Fruit fly (Drosophila melanogaster) whole organism, prepupa: ENCODE results near the gene CG7655.
A peak's percentile ranks its signal among the peaks of the same experiment; 100 is the strongest.

Experiments
- Blimp-1 ChIP-seq: fragments of 200-800 bp; sonication (Bioruptor generic); optimal IDR thresholded peaks from 3 replicates; lab custom pipeline; 2017; ENCODE audit warnings: missing biosample characterization, missing genetic modification characterization, mild to moderate bottlenecking, moderate library complexity, missing genetic modification reagents
- CG10631 ChIP-seq: fragments of 200-800 bp; sonication (Bioruptor generic); optimal IDR thresholded peaks from 2 replicates; lab custom pipeline; 2016; ENCODE audit warnings: missing biosample characterization, missing genetic modification characterization
- CG10669 ChIP-seq: fragments of 200-800 bp; sonication (Bioruptor generic); optimal IDR thresholded peaks from 3 replicates; lab custom pipeline; 2018; ENCODE audit warnings: missing biosample characterization, mild to moderate bottlenecking, missing genetic modification characterization, moderate library complexity
- CG11294 ChIP-seq: fragments of 200-800 bp; sonication (Bioruptor generic); IDR thresholded peaks from 2 replicates; pipeline ENCODE4 v1.3.6; 2022; ENCODE audit warnings: missing biosample characterization, missing genetic modification characterization
- CG11762 ChIP-seq: fragments of 200-800 bp; sonication (Bioruptor generic); optimal IDR thresholded peaks from 3 replicates; lab custom pipeline; 2016; ENCODE audit warnings: missing biosample characterization, missing genetic modification characterization; ENCODE audit not compliant: insufficient read depth
- CG11902 ChIP-seq: fragments of 200-800 bp; sonication (Bioruptor generic); optimal IDR thresholded peaks from 3 replicates; lab custom pipeline; 2016; ENCODE audit warnings: missing biosample characterization, missing genetic modification characterization
- CG15336 ChIP-seq: fragments of 200-800 bp; sonication (Bioruptor generic); IDR thresholded peaks from 2 replicates; pipeline ENCODE4 v1.3.6; 2022; ENCODE audit warnings: missing biosample characterization, missing genetic modification characterization
- CG1621 ChIP-seq: fragments of 200-800 bp; sonication (Bioruptor generic); optimal IDR thresholded peaks from 3 replicates; lab custom pipeline; 2018; ENCODE audit warnings: missing biosample characterization, mild to moderate bottlenecking, missing genetic modification characterization
- CG16779 ChIP-seq: fragments of 200-800 bp; sonication (Bioruptor generic); optimal IDR thresholded peaks from 3 replicates; lab custom pipeline; 2017; ENCODE audit warnings: missing biosample characterization, mild to moderate bottlenecking, missing genetic modification characterization
- CG3032 ChIP-seq: fragments of 200-800 bp; optimal IDR thresholded peaks from 2 replicates; lab custom pipeline; 2019; ENCODE audit warnings: missing biosample characterization, mild to moderate bottlenecking, missing genetic modification characterization, moderate library complexity
- CG32006 ChIP-seq: fragments of 200-800 bp; sonication (Bioruptor generic); optimal IDR thresholded peaks from 3 replicates; lab custom pipeline; 2017; ENCODE audit warnings: missing biosample characterization, mild to moderate bottlenecking, missing genetic modification characterization
- CG34406 ChIP-seq: fragments of 200-800 bp; sonication (Bioruptor generic); optimal IDR thresholded peaks from 3 replicates; lab custom pipeline; 2016; ENCODE audit warnings: missing biosample characterization, missing genetic modification characterization
- CG4318 ChIP-seq: fragments of 200-800 bp; sonication (Bioruptor generic); optimal IDR thresholded peaks from 3 replicates; lab custom pipeline; 2017; ENCODE audit warnings: missing biosample characterization, mild to moderate bottlenecking, missing genetic modification characterization
- CG6163 ChIP-seq: fragments of 200-800 bp; sonication (Bioruptor generic); IDR thresholded peaks from 3 replicates; pipeline ENCODE4 v1.3.6; 2022; ENCODE audit warnings: missing biosample characterization, missing genetic modification characterization
- CG6276 ChIP-seq: fragments of 200-800 bp; sonication (Bioruptor generic); optimal IDR thresholded peaks from 2 replicates; lab custom pipeline; 2017; ENCODE audit warnings: missing biosample characterization, mild to moderate bottlenecking, missing genetic modification characterization
- CG6854 ChIP-seq: fragments of 200-800 bp; sonication (Bioruptor generic); optimal IDR thresholded peaks from 2 replicates; lab custom pipeline; 2017; ENCODE audit warnings: missing biosample characterization, mild to moderate bottlenecking, missing genetic modification characterization
- CG7368 ChIP-seq: fragments of 200-800 bp; sonication (Bioruptor generic); optimal IDR thresholded peaks from 3 replicates; lab custom pipeline; 2016; ENCODE audit warnings: missing biosample characterization, missing genetic modification characterization
- CG8119 ChIP-seq: fragments of 200-800 bp; sonication (Bioruptor generic); IDR thresholded peaks from 3 replicates; pipeline ENCODE4 v1.3.6; 2022; ENCODE audit warnings: missing biosample characterization, missing genetic modification characterization
- CG8319 ChIP-seq: fragments of 200-800 bp; sonication (Bioruptor generic); optimal IDR thresholded peaks from 3 replicates; lab custom pipeline; 2016; ENCODE audit warnings: missing biosample characterization, missing genetic modification characterization
- CG8632 ChIP-seq: fragments of 200-800 bp; sonication (Bioruptor generic); optimal IDR thresholded peaks from 3 replicates; lab custom pipeline; 2016; ENCODE audit warnings: missing biosample characterization, missing genetic modification characterization
- Eip75B ChIP-seq: fragments of 200-800 bp; sonication (Bioruptor generic); optimal IDR thresholded peaks from 3 replicates; lab custom pipeline; 2016; ENCODE audit warnings: missing biosample characterization, missing genetic modification characterization
- Ets21C ChIP-seq: fragments of 200-800 bp; sonication (Bioruptor generic); optimal IDR thresholded peaks from 3 replicates; lab custom pipeline; 2016; ENCODE audit warnings: missing biosample characterization, missing genetic modification characterization
- Hr38 ChIP-seq: sonication (Bioruptor generic); optimal IDR thresholded peaks from 2 replicates; lab custom pipeline; 2016; ENCODE audit warnings: missing biosample characterization, missing genetic modification characterization
- Hr39 ChIP-seq: fragments of 200-800 bp; sonication (Bioruptor generic); optimal IDR thresholded peaks from 2 replicates; lab custom pipeline; 2016; ENCODE audit warnings: missing biosample characterization, missing genetic modification characterization
- Hr4 ChIP-seq: fragments of 200-800 bp; sonication (Bioruptor generic); optimal IDR thresholded peaks from 3 replicates; lab custom pipeline; 2016; ENCODE audit warnings: missing biosample characterization, missing genetic modification characterization
- OdsH ChIP-seq: fragments of 200-800 bp; sonication (Bioruptor generic); optimal IDR thresholded peaks from 3 replicates; lab custom pipeline; 2016; ENCODE audit warnings: missing biosample characterization, missing genetic modification characterization
- Smox ChIP-seq: fragments of 200-800 bp; sonication (Bioruptor generic); optimal IDR thresholded peaks from 3 replicates; lab custom pipeline; 2016; ENCODE audit warnings: missing biosample characterization, missing genetic modification characterization
- Sox102F ChIP-seq: fragments of 200-800 bp; sonication (Bioruptor generic); optimal IDR thresholded peaks from 2 replicates; lab custom pipeline; 2016; ENCODE audit warnings: missing biosample characterization, mild to moderate bottlenecking, missing genetic modification characterization
- Sox14 ChIP-seq: fragments of 200-800 bp; sonication (Bioruptor generic); optimal IDR thresholded peaks from 3 replicates; lab custom pipeline; 2016; ENCODE audit warnings: missing biosample characterization, missing genetic modification characterization
- Sox15 ChIP-seq: fragments of 200-800 bp; sonication (Bioruptor generic); optimal IDR thresholded peaks from 3 replicates; lab custom pipeline; 2016; ENCODE audit warnings: missing biosample characterization, missing genetic modification characterization
- achi ChIP-seq: fragments of 200-800 bp; sonication (Bioruptor generic); optimal IDR thresholded peaks from 3 replicates; lab custom pipeline; 2016; ENCODE audit warnings: missing biosample characterization, missing genetic modification characterization
- acj6 ChIP-seq: fragments of 200-800 bp; sonication (Bioruptor generic); optimal IDR thresholded peaks from 3 replicates; lab custom pipeline; 2016; ENCODE audit warnings: missing biosample characterization, missing genetic modification characterization
- dsx ChIP-seq: fragments of 200-800 bp; optimal IDR thresholded peaks from 3 replicates; lab custom pipeline; 2019; ENCODE audit warnings: missing biosample characterization, mild to moderate bottlenecking, missing genetic modification characterization, moderate library complexity; ENCODE audit not compliant: poor library complexity, severe bottlenecking
- eg ChIP-seq: fragments of 200-800 bp; sonication (Bioruptor generic); IDR thresholded peaks from 3 replicates; pipeline ENCODE4 v1.3.6; 2022; ENCODE audit warnings: missing biosample characterization, missing genetic modification characterization
- esn ChIP-seq: fragments of 200-800 bp; sonication (Bioruptor generic); optimal IDR thresholded peaks from 2 replicates; lab custom pipeline; 2016; ENCODE audit warnings: missing biosample characterization, mild to moderate bottlenecking, missing genetic modification characterization, moderate library complexity
- lz ChIP-seq: fragments of 200-800 bp; sonication (Bioruptor generic); optimal IDR thresholded peaks from 3 replicates; lab custom pipeline; 2016; ENCODE audit warnings: missing biosample characterization, missing genetic modification characterization
- net ChIP-seq: fragments of 200-800 bp; sonication (Bioruptor generic); optimal IDR thresholded peaks from 3 replicates; lab custom pipeline; 2016; ENCODE audit warnings: missing biosample characterization, missing genetic modification characterization
- pdm3 ChIP-seq: fragments of 200-800 bp; sonication (Bioruptor generic); optimal IDR thresholded peaks from 3 replicates; lab custom pipeline; 2016; ENCODE audit warnings: missing biosample characterization, missing genetic modification characterization
- salr ChIP-seq, 2 experiments: fragments of 200-800 bp; sonication (Bioruptor generic); optimal IDR thresholded peaks; 3 replicates each; lab custom pipeline; 2016 to 2018; ENCODE audit warnings: missing biosample characterization in 2 of 2, missing genetic modification characterization in 2 of 2, mild to moderate bottlenecking in 1 of 2
- spab ChIP-seq: fragments of 200-800 bp; sonication (Bioruptor generic); optimal IDR thresholded peaks from 2 replicates; lab custom pipeline; 2017; ENCODE audit warnings: missing biosample characterization, mild to moderate bottlenecking, missing genetic modification characterization, missing genetic modification reagents
- svp ChIP-seq: fragments of 200-800 bp; sonication (Bioruptor generic); peaks from one replicate; lab custom pipeline; 2016; ENCODE audit warnings: missing biosample characterization, missing genetic modification characterization
- topi ChIP-seq: fragments of 200-800 bp; sonication (Bioruptor generic); optimal IDR thresholded peaks from 3 replicates; lab custom pipeline; 2016; ENCODE audit warnings: missing biosample characterization, missing genetic modification characterization
- vri ChIP-seq: fragments of 200-800 bp; sonication (Bioruptor generic); optimal IDR thresholded peaks from 3 replicates; lab custom pipeline; 2016; ENCODE audit warnings: missing biosample characterization, mild to moderate bottlenecking, missing genetic modification characterization

CG7655 gene

dm6 chr3R:17701971-17702845 lies 19.7 kb downstream of the CG7655 start (continued):
- peak; percentile 76 for TF ChIP-seq esn (GFP tag; lab: Kevin White, UChicago)
- peak; percentile 66 for TF ChIP-seq CG8319 (GFP tag; lab: Kevin White, UChicago)
- TF ChIP-seq acj6 (GFP tag; lab: Kevin White, UChicago): peak; percentile 87
- peak; percentile 70 for TF ChIP-seq Sox102F (GFP tag; lab: Kevin White, UChicago)
- TF ChIP-seq dsx (GFP tag; lab: Kevin White, UChicago): peak; percentile 63
- peak; percentile 77 for TF ChIP-seq CG1621
- no peak for TF ChIP-seq Hr38
- TF ChIP-seq CG3032: peak; percentile 90
- peak; percentile 34 for TF ChIP-seq CG16779 (tag; lab: Kevin White, UChicago)
- TF ChIP-seq Sox15 (GFP tag; lab: Kevin White, UChicago): peak; percentile 73
- peak; percentile 77 for TF ChIP-seq CG34406 (GFP tag; lab: Kevin White, UChicago)
- TF ChIP-seq CG6276 (GFP tag; lab: Kevin White, UChicago): peak; percentile 3
- TF ChIP-seq pdm3 (GFP tag; lab: Kevin White, UChicago): peak; percentile 86
- TF ChIP-seq achi (GFP tag; lab: Kevin White, UChicago): peak; percentile 74
- peak; percentile 84 for TF ChIP-seq Sox14 (GFP tag; lab: Kevin White, UChicago)
- TF ChIP-seq CG10631: peak; percentile 84
- TF ChIP-seq OdsH: peak; percentile 86
- peak; percentile 63 for TF ChIP-seq Hr39 (GFP tag; lab: Kevin White, UChicago)
- peak; percentile 66 for TF ChIP-seq CG6854 (GFP tag; lab: Kevin White, UChicago)
- TF ChIP-seq topi: peak; percentile 55
- TF ChIP-seq CG7368 (GFP tag; lab: Kevin White, UChicago): peak; percentile 53
- peak; percentile 34 for TF ChIP-seq CG4318 (GFP tag; lab: Kevin White, UChicago)
- TF ChIP-seq, all 60 proteins: peak for 52

dm6 chr3R:17703024-17703690 lies 20.7 kb downstream of the CG7655 start:
- TF ChIP-seq Sox15 (GFP tag; lab: Kevin White, UChicago) (peak; percentile 93), CG3032 (peak; percentile 90), vri (GFP tag; lab: Kevin White, UChicago) (peak; percentile 67), dsx (GFP tag; lab: Kevin White, UChicago) (peak; percentile 94), Sox14 (GFP tag; lab: Kevin White, UChicago) (peak; percentile 97), CG11762 (GFP tag; lab: Kevin White, UChicago) (peak; percentile 97), CG15336 (GFP tag; lab: Robert Waterston, UW) (peak; percentile 97), Smox (GFP tag; lab: Kevin White, UChicago) (peak; percentile 94), salr (GFP tag; optimal IDR thresholded peaks at IDR 0.05; lab: Kevin White, UChicago) (peak; percentile 78 to 98), OdsH (peak; percentile 98), Blimp-1 (GFP tag; lab: Kevin White, UChicago) (peak; percentile 78), CG4318 (GFP tag; lab: Kevin White, UChicago) (peak; percentile 94), CG7368 (GFP tag; lab: Kevin White, UChicago) (peak; percentile 95), CG8119 (GFP tag; lab: Robert Waterston, UW) (peak; percentile 97), CG34406 (GFP tag; lab: Kevin White, UChicago) (peak; percentile 94), net (peak; percentile 97), CG11902 (peak; percentile 94), CG11294 (peak; percentile 94), acj6 (GFP tag; lab: Kevin White, UChicago) (peak; percentile 96), Hr4 (GFP tag; lab: Kevin White, UChicago) (peak; percentile 98), CG10669 (peak; percentile 96), CG6163 (GFP tag; lab: Robert Waterston, UW) (peak; percentile 91), esn (GFP tag; lab: Kevin White, UChicago) (peak; percentile 96), pdm3 (GFP tag; lab: Kevin White, UChicago) (peak; percentile 97), Hr38 (peak; percentile 40), Eip75B (GFP tag; lab: Kevin White, UChicago) (peak; percentile 97), CG1621 (peak; percentile 78), topi (peak; percentile 96), CG32006 (GFP tag; lab: Kevin White, UChicago) (peak; percentile 98), Sox102F (GFP tag; lab: Kevin White, UChicago) (peak; percentile 93), CG16779 (tag; lab: Kevin White, UChicago) (peak; percentile 89), CG8632 (peak; percentile 94), svp (GFP tag; lab: Kevin White, UChicago) (peak; percentile 96), lz (peak; percentile 95), eg (GFP tag; lab: Robert Waterston, UW) (peak; percentile 94), Ets21C (GFP tag; lab: Kevin White, UChicago) (peak; percentile 91), CG6854 (GFP tag; lab: Kevin White, UChicago) (peak; percentile 22), spab (GFP tag; lab: Kevin White, UChicago) (peak; percentile 94), CG6276 (GFP tag; lab: Kevin White, UChicago) (peak; percentile 97)
